Fruit fly (Drosophila melanogaster): ENCODE measurements around the gene CG5167.

The CG5167 gene

DNA sequence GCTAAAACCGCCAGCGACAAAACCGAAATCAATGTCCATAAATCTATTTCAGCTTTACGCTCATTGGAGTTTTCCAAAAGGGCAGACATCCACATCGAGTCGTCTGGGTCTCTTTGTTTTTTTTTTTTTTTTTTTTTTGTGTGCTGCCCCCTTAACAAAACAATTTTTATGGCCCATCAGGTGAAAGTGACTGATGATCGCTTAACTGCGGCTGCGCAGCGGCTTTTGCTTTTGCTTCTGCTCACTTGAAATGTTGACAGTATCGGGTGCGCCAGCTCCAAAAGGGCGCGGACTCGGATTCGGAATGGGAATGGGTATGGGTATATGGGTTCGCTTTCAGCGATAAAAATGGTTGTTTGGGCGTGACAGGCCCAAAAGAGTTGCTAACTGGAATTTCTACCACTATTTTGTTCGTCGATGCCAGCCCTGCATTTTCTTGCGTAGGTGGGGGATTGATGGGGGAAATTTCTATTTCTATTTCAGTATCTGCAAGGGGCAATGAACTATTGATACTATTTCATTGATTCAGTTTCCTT, 44.3 kb upstream of the CG5167 start (continued):
- TF ChIP-seq gsb (GFP tag; IDR thresholded peaks at IDR 0.05) (no peak), CG8765 (GFP tag; IDR thresholded peaks at IDR 0.05) (no peak), pita (GFP tag; optimal IDR thresholded peaks at IDR 0.05) (no peak), CG13624 (GFP tag; optimal IDR thresholded peaks at IDR 0.05) (no peak), BtbVII (GFP tag; optimal IDR thresholded peaks at IDR 0.05) (no peak), lbe (GFP tag; optimal IDR thresholded peaks at IDR 0.05) (no peak), tin (GFP tag; optimal IDR thresholded peaks at IDR 0.05) (no peak), CG6654 (GFP tag; optimal IDR thresholded peaks at IDR 0.05) (no peak), sqz (GFP tag; optimal IDR thresholded peaks at IDR 0.05) (peak; percentile 73), Bgb (GFP tag; IDR thresholded peaks at IDR 0.05; ENCODE audit: partially characterized antibody) (no peak), oc (tag; optimal IDR thresholded peaks at IDR 0.05) (peak; percentile 32), dimm (GFP tag; IDR thresholded peaks at IDR 0.05) (no peak), CG14667 (GFP tag; IDR thresholded peaks at IDR 0.05) (no peak), CG15601 (tag; optimal IDR thresholded peaks at IDR 0.05) (no peak), ken (GFP tag; IDR thresholded peaks at IDR 0.05) (no peak), CG31224 (GFP tag; IDR thresholded peaks at IDR 0.05) (no peak), crp (GFP tag; optimal IDR thresholded peaks at IDR 0.05) (no peak), z (GFP tag; IDR thresholded peaks at IDR 0.05) (no peak), Dbx (GFP tag; IDR thresholded peaks at IDR 0.05) (no peak), fd102C (GFP tag; optimal IDR thresholded peaks at IDR 0.05) (no peak), hkb (optimal IDR thresholded peaks at IDR 0.05) (no peak), hkb (GFP tag; IDR thresholded peaks at IDR 0.05) (no peak), HLHmδ (GFP tag; optimal IDR thresholded peaks at IDR 0.05) (no peak), CG6254 (GFP tag; optimal IDR thresholded peaks at IDR 0.05) (no peak), CG18262 (tag; optimal IDR thresholded peaks at IDR 0.05) (no peak), Oaz (GFP tag; IDR thresholded peaks at IDR 0.05) (no peak), ham (GFP tag; IDR thresholded peaks at IDR 0.05) (no peak), NK7.1 (GFP tag; optimal IDR thresholded peaks at IDR 0.05) (no peak), Sin3A (optimal IDR thresholded peaks at IDR 0.05) (no peak), CG17186 (GFP tag; optimal IDR thresholded peaks at IDR 0.05) (no peak), D19A (tag; optimal IDR thresholded peaks at IDR 0.05) (no peak), zf30C (GFP tag; optimal IDR thresholded peaks at IDR 0.05) (no peak), CG11247 (GFP tag; IDR thresholded peaks at IDR 0.05) (no peak)

DNA sequence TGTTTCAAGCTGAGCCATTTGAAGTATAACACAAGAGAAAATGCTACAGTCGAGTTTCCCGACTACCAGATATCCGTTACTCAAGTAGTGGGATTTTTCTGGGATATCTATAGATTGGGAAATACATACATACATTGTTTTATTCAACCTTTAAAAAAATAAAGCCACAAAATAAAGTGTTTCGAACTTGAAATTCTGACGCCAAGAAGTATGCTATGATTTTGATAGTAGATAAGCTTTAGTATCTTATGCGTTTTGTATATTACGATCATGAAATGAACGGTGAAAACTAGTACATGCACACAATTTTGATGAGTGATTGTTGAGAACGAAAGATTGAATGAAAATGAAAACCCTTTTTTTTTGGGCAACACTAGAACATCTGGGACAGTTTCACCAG, 42.8 kb upstream of the CG5167 start:
- TF ChIP-seq CG15073 (GFP tag; optimal IDR thresholded peaks at IDR 0.05), result no peak
- TF ChIP-seq grn (GFP tag; optimal IDR thresholded peaks at IDR 0.05), result peak; percentile 98
- no peak for TF ChIP-seq CG6765 (GFP tag; optimal IDR thresholded peaks at IDR 0.05)

DNA sequence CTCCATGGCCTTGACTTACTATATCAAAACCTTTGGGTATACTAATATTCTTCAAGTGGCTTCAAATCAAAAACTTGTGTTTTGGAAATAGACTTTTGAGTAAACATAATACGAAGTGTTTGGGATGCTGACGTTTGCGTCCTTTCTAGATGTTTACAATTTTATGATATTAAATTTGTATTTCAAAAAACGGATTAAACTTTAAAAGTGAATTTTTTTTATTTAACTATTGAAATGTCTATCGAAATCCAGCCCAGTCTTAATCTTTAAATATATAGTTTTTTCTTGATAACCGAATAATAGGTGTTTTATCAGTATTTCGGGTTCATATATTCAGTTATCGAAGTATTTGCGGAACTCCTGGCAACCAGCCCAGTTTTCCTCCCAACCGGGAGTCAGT, 41.8 kb upstream of the CG5167 start, which contains the start of gene Tim17a1:
Gene Tim17a1, minus strand, starts transcription at position 101 of the 400 bp plus-strand sequence.
- no peak for TF ChIP-seq tll (GFP tag; optimal IDR thresholded peaks at IDR 0.05)
- no peak for TF ChIP-seq CG18619 (GFP tag; optimal IDR thresholded peaks at IDR 0.05)
- no peak for TF ChIP-seq Nf-YC (tag; optimal IDR thresholded peaks at IDR 0.05)
- no peak for TF ChIP-seq HLH54F (GFP tag; optimal IDR thresholded peaks at IDR 0.05)
- no peak for TF ChIP-seq nau (GFP tag; optimal IDR thresholded peaks at IDR 0.05)

Measured in whole organism, embryonic.